Worm (Caenorhabditis elegans) whole organism, L4 larva: Measurements from ENCODE around the gene mct-4.

ENCODE experiments used
- F10B5.3 ChIP-seq: sonication (generic microtip); optimal IDR thresholded peaks from 2 replicates; lab custom pipeline; 2016; ENCODE audit warnings: mild to moderate bottlenecking, missing genetic modification characterization, missing compliant biosample characterization
- F44E2.7 ChIP-seq: fragments of 200-800 bp; sonication (Bioruptor generic); IDR thresholded peaks from 2 replicates; pipeline ENCODE4 v2.1.2; 2022; ENCODE audit warnings: missing genetic modification characterization, missing compliant biosample characterization
- F49E8.2 ChIP-seq: sonication (generic microtip); optimal IDR thresholded peaks from 2 replicates; lab custom pipeline; 2016; ENCODE audit warnings: missing compliant biosample characterization, mild to moderate bottlenecking, missing genetic modification characterization, borderline replicate concordance
- R02D3.7 ChIP-seq: fragments of 150-350 bp; sonication (generic microtip); optimal IDR thresholded peaks from 3 replicates; lab custom pipeline; 2014; ENCODE audit warnings: missing biosample characterization, missing genetic modification characterization
- T26A8.4 ChIP-seq: fragments of 200-800 bp; sonication (Bioruptor generic); IDR thresholded peaks from 2 replicates; pipeline ENCODE4 v1.3.6; 2022; ENCODE audit warnings: missing genetic modification characterization, missing compliant biosample characterization
- ZK546.5 ChIP-seq, 2 experiments: sonication (generic microtip); optimal IDR thresholded peaks; 2 replicates each; lab custom pipeline; 2017; ENCODE audit warnings: missing biosample characterization in 2 of 2, missing genetic modification characterization in 2 of 2
- aha-1 ChIP-seq: fragments of 150-350 bp; peaks from one replicate; lab custom pipeline; 2014; ENCODE audit warnings: missing biosample characterization, missing genetic modification characterization
- aly-2 ChIP-seq: sonication (generic microtip); optimal IDR thresholded peaks from 2 replicates; lab custom pipeline; 2018; ENCODE audit warnings: missing biosample characterization, missing genetic modification characterization
- ama-1 ChIP-seq: fragments of 150-350 bp; optimal IDR thresholded peaks from 2 replicates; lab custom pipeline; 2014; ENCODE audit warnings: inconsistent platforms, mixed read lengths
- ceh-32 ChIP-seq: sonication (generic microtip); optimal IDR thresholded peaks from 2 replicates; lab custom pipeline; 2016; ENCODE audit warnings: mild to moderate bottlenecking, missing genetic modification characterization, missing compliant biosample characterization; ENCODE audit not compliant: poor library complexity
- dmd-6 ChIP-seq: fragments of 200-800 bp; sonication (Bioruptor generic); IDR thresholded peaks from 2 replicates; pipeline ENCODE4 v1.3.6; 2022; ENCODE audit warnings: missing genetic modification reagents, missing genetic modification characterization, missing compliant biosample characterization
- dmd-8 ChIP-seq: fragments of 200-800 bp; sonication (Bioruptor generic); IDR thresholded peaks from 2 replicates; pipeline ENCODE4 v1.3.6; 2022; ENCODE audit warnings: missing genetic modification characterization, missing compliant biosample characterization
- dmd-9 ChIP-seq: fragments of 200-800 bp; sonication (Bioruptor generic); IDR thresholded peaks from 2 replicates; pipeline ENCODE4 v1.3.6; 2022; ENCODE audit warnings: missing genetic modification reagents, missing genetic modification characterization, missing compliant biosample characterization
- dpl-1 ChIP-seq: fragments of 150-350 bp; optimal IDR thresholded peaks from 2 replicates; lab custom pipeline; 2014; ENCODE audit warnings: missing biosample characterization, missing genetic modification reagents, missing genetic modification characterization
- dve-1 ChIP-seq: sonication (generic microtip); optimal IDR thresholded peaks from 2 replicates; lab custom pipeline; 2017; ENCODE audit warnings: antibody characterized with exemption, mild to moderate bottlenecking, missing genetic modification characterization, missing compliant biosample characterization; ENCODE audit not compliant: insufficient read depth
- fkh-10 ChIP-seq: fragments of 150-350 bp; optimal IDR thresholded peaks from 2 replicates; lab custom pipeline; 2014; ENCODE audit warnings: missing biosample characterization, missing genetic modification reagents, missing genetic modification characterization
- gei-8 ChIP-seq: fragments of 200-800 bp; sonication (Bioruptor generic); optimal IDR thresholded peaks from 2 replicates; lab custom pipeline; 2018; ENCODE audit warnings: mild to moderate bottlenecking, missing genetic modification characterization, missing compliant biosample characterization
- hif-1 ChIP-seq, 2 experiments: sonication (generic microtip); optimal IDR thresholded peaks; 2 replicates each; lab custom pipeline; 2016 to 2017; ENCODE audit warnings: missing compliant biosample characterization in 2 of 2, missing genetic modification characterization in 2 of 2, missing genetic modification reagents in 2 of 2, missing genotype in 2 of 2, mild to moderate bottlenecking in 1 of 2
- hmg-1.1 ChIP-seq: fragments of 200-800 bp; sonication (Bioruptor generic); IDR thresholded peaks from 2 replicates; pipeline ENCODE4 v1.3.6; 2022; ENCODE audit warnings: missing genetic modification reagents, missing genetic modification characterization, missing compliant biosample characterization
- lin-13 ChIP-seq: fragments of 150-350 bp; optimal IDR thresholded peaks from 2 replicates; lab custom pipeline; 2014; ENCODE audit warnings: missing biosample characterization, missing genetic modification reagents, missing genetic modification characterization
- lin-29 ChIP-seq: fragments of 200-800 bp; sonication (Bioruptor generic); IDR thresholded peaks from 2 replicates; pipeline ENCODE4 v1.3.6; 2022; ENCODE audit warnings: missing genetic modification reagents, missing genetic modification characterization, missing compliant biosample characterization
- lin-38 ChIP-seq: fragments of 200-800 bp; sonication (Bioruptor generic); IDR thresholded peaks from 2 replicates; pipeline ENCODE4 v1.3.6; 2022; ENCODE audit warnings: missing genetic modification reagents, missing genetic modification characterization, missing compliant biosample characterization
- lir-3 ChIP-seq: sonication (generic microtip); optimal IDR thresholded peaks from 2 replicates; lab custom pipeline; 2016; ENCODE audit warnings: mild to moderate bottlenecking, missing genetic modification characterization, missing compliant biosample characterization
- lsy-2 ChIP-seq, 2 experiments: fragments of 150-350 bp in 1 of 2; sonication (generic microtip) in 1 of 2; optimal IDR thresholded peaks; 2 replicates each; lab custom pipeline; 2014 to 2017; ENCODE audit warnings: missing biosample characterization in 2 of 2, missing genetic modification characterization in 2 of 2
- madf-5 ChIP-seq, 2 experiments: fragments of 200-800 bp; sonication (Bioruptor generic); IDR thresholded peaks; 2 replicates each; pipeline ENCODE4 v1.3.6; 2022; ENCODE audit warnings: missing compliant biosample characterization in 2 of 2, missing genetic modification characterization in 2 of 2
- madf-9 ChIP-seq: fragments of 200-800 bp; sonication (Bioruptor generic); conservative IDR thresholded peaks from 2 replicates; pipeline ENCODE4 v1.3.6; 2022; ENCODE audit warnings: missing genetic modification reagents, missing genetic modification characterization, missing compliant biosample characterization
- mdt-29 ChIP-seq: fragments of 200-800 bp; sonication (Bioruptor generic); IDR thresholded peaks from 2 replicates; pipeline ENCODE4 v1.3.6; 2022; ENCODE audit warnings: missing genetic modification reagents, missing genetic modification characterization, missing compliant biosample characterization
- mes-2 ChIP-seq: sonication (generic microtip); optimal IDR thresholded peaks from 2 replicates; lab custom pipeline; 2016; ENCODE audit warnings: missing genotype, mild to moderate bottlenecking, missing genetic modification characterization, missing compliant biosample characterization; ENCODE audit not compliant: poor library complexity, severe bottlenecking
- mxl-2 ChIP-seq: fragments of 200-800 bp; sonication (Bioruptor generic); conservative IDR thresholded peaks from 2 replicates; pipeline ENCODE4 v1.3.6; 2022; ENCODE audit warnings: missing genetic modification reagents, missing genetic modification characterization, missing compliant biosample characterization
- mxl-3 ChIP-seq: fragments of 200-800 bp; sonication (Bioruptor generic); optimal IDR thresholded peaks from 2 replicates; lab custom pipeline; 2018; ENCODE audit warnings: mild to moderate bottlenecking, missing genetic modification characterization, missing compliant biosample characterization
- nhr-102 ChIP-seq: sonication (generic microtip); optimal IDR thresholded peaks from 2 replicates; lab custom pipeline; 2016; ENCODE audit warnings: mild to moderate bottlenecking, missing genetic modification characterization, moderate library complexity, missing compliant biosample characterization
- nhr-111 ChIP-seq: fragments of 200-800 bp; sonication (Bioruptor generic); optimal IDR thresholded peaks from 2 replicates; lab custom pipeline; 2018; ENCODE audit warnings: mild to moderate bottlenecking, missing genetic modification characterization, missing compliant biosample characterization
- nhr-25 ChIP-seq: sonication (generic microtip); optimal IDR thresholded peaks from 2 replicates; lab custom pipeline; 2017; ENCODE audit warnings: missing genetic modification characterization, mild to moderate bottlenecking, missing compliant biosample characterization, antibody characterized with exemption, moderate library complexity, borderline replicate concordance; ENCODE audit not compliant: insufficient read depth
- nhr-48 ChIP-seq: sonication (generic microtip); optimal IDR thresholded peaks from 2 replicates; lab custom pipeline; 2016; ENCODE audit warnings: mild to moderate bottlenecking, missing genetic modification characterization, missing compliant biosample characterization
- nhr-6 ChIP-seq: fragments of 150-350 bp; optimal IDR thresholded peaks from 2 replicates; lab custom pipeline; 2014; ENCODE audit warnings: missing biosample characterization, missing genetic modification characterization
- pha-4 ChIP-seq, 2 experiments: fragments of 150-350 bp in 1 of 2; fragments of 200-800 bp in 1 of 2; sonication (Bioruptor generic) in 1 of 2; IDR thresholded peaks in 1 of 2; optimal IDR thresholded peaks in 1 of 2; 2 replicates each; pipeline versions ENCODE4 v1.3.6 to Lab custom; 2014 to 2022; ENCODE audit warnings: missing genetic modification characterization in 2 of 2, missing genetic modification reagents in 2 of 2, missing biosample characterization in 1 of 2, missing compliant biosample characterization in 1 of 2
- rbr-2 ChIP-seq: sonication (generic microtip); optimal IDR thresholded peaks from 2 replicates; lab custom pipeline; 2016; ENCODE audit warnings: missing genotype, missing genetic modification characterization, missing compliant biosample characterization
- sdz-12 ChIP-seq: fragments of 200-800 bp; sonication (Bioruptor generic); optimal IDR thresholded peaks from 2 replicates; lab custom pipeline; 2018; ENCODE audit warnings: mild to moderate bottlenecking, missing genetic modification characterization, missing compliant biosample characterization
- snpc-1.2 ChIP-seq: fragments of 200-800 bp; sonication (Bioruptor generic); IDR thresholded peaks from 2 replicates; pipeline ENCODE4 v1.3.6; 2022; ENCODE audit warnings: missing genetic modification reagents, missing genetic modification characterization, missing compliant biosample characterization
- tag-97 ChIP-seq: fragments of 200-800 bp; sonication (Bioruptor generic); IDR thresholded peaks from 2 replicates; pipeline ENCODE4 v1.3.6; 2022; ENCODE audit warnings: missing genetic modification characterization, missing compliant biosample characterization
- unc-39 ChIP-seq: sonication (generic microtip); optimal IDR thresholded peaks from 2 replicates; lab custom pipeline; 2017; ENCODE audit warnings: missing biosample characterization, missing genetic modification characterization
- zag-1 ChIP-seq: fragments of 150-350 bp; optimal IDR thresholded peaks from 2 replicates; lab custom pipeline; 2014; ENCODE audit warnings: missing biosample characterization, missing genetic modification characterization
- zip-2 ChIP-seq: fragments of 150-350 bp; optimal IDR thresholded peaks from 2 replicates; lab custom pipeline; 2014; ENCODE audit warnings: missing biosample characterization, missing genetic modification characterization
- ztf-7 ChIP-seq: fragments of 150-350 bp; optimal IDR thresholded peaks from 2 replicates; lab custom pipeline; 2014; ENCODE audit warnings: missing biosample characterization, missing genetic modification characterization

Gene mct-4

DNA sequence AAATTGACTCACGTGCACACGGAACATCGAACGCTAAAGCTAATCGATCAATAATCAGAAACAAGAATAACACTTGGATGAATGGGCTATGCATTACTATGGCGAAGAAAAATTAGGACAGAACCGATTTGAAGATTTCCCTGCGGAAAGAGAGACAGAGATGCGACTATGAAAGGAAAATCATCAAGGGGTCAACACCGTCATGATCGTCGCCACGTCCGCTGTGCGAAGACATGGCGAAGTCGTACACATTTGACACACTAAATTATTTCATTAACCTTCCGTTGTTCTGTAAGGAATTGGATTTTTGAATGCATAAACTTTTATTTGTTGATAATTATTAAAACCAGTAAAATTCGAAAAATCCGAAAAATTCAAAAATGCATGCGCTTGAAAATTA, 39.7 kb upstream of the mct-4 start, which contains the start of gene M03F4.6 (continued):
- TF ChIP-seq aly-2 (tag; lab: Kevin White, UChicago) (no peak), F49E8.2 (tag; lab: Kevin White, UChicago) (no peak), lin-29 (GFP tag; lab: Robert Waterston, UW) (0 out of 2 replicates have a peak, but pooled peaks have one; percentile 23), F10B5.3 (no peak), snpc-1.2 (GFP tag; lab: Robert Waterston, UW) (no peak), hmg-1.1 (GFP tag; lab: Robert Waterston, UW) (peak; percentile 55; the same call in 1 of the 2 replicates), mxl-3 (GFP tag; lab: Kevin White, UChicago) (peak; percentile 57), nhr-25 (tag; lab: Kevin White, UChicago) (peak; percentile 4), zip-2 (tag; lab: Kevin White, UChicago) (no peak), gei-8 (no peak), lsy-2 (tag; optimal IDR thresholded peaks at IDR 0.05; lab: Kevin White, UChicago) (peak in 1 of 2 experiments; percentile 56), nhr-102 (tag; lab: Kevin White, UChicago) (peak; percentile 46)

DNA sequence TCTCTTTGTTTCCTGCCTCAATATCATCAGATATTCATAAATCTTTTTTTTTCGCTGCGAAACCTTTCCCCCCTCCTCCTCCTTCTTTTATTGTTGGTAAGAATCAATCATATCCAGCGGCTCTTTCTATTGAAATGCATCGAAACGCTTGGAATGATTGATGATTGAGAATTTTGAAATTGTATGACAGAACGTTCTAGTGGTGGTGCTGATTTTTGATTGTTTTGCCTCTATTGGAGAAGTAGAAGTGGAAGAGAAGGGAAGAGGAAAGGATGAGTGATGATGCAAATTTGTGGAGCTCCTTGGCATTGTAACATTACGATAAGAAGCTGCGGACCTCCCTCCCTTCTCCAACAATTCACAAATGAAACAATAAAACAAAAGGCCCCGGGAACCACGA, 36.0 kb upstream of the mct-4 start:
- no peak for TF ChIP-seq ceh-32 (tag; lab: Kevin White, UChicago)
- TF ChIP-seq ZK546.5 (tag; optimal IDR thresholded peaks at IDR 0.05; lab: Kevin White, UChicago): no peak
- TF ChIP-seq ama-1 (lab: Kevin White, UChicago): no peak
- no peak for TF ChIP-seq R02D3.7 (tag; lab: Kevin White, UChicago)
- TF ChIP-seq mdt-29: no peak
- no peak for TF ChIP-seq dmd-8 (GFP tag; lab: Robert Waterston, UW)
- TF ChIP-seq mxl-2 (GFP tag; lab: Robert Waterston, UW): no peak
- no peak for TF ChIP-seq unc-39 (tag; lab: Kevin White, UChicago)
- TF ChIP-seq tag-97: no peak
- TF ChIP-seq madf-5 (GFP tag; IDR thresholded peaks at IDR 0.05; lab: Robert Waterston, UW): no peak

DNA sequence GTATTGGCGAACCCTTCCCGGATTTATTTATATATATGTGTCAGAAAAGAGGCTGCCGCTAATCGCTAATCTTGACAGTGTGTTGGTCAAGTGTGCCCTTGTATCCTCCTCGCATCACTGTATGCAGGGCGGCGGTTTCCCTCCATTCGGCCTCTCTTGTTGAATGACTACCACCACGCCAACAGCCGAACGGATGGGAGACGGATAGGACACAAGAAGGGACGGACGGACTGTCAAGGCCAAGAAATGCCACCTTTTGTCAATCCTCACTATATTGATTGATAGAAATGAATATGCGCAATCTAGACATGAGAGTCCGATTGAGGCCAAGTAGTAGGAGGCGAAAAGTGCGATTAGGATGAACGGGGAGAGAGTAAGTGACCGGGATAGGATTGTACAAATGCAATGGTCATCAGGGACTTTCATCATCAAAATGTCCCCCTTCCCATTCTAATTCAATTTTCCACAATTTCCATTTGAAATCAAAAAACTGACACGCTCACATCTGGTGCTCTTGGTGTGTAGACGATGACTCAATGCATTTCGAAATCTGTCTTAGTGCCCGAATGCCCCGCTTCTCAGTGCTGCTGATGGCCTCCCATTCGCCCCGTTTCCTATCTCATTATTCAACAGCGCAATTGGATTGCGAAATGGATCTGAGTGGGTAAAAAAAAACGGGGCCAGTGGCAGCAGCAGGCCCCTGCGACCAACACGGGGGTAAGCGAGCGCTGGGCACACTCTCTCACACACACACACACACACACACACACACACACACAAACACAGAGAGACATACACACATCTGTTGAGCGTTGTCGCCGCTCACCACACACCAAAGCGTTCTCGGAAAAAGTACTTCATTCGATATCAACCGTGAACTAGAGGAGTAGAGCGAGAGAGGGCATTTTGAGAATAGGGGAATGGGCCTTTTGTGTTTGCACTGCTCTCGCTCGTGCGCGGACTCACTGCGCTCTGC, 32.4 kb upstream of the mct-4 start:
- TF ChIP-seq sdz-12 (no peak), lin-13 (GFP tag; lab: Kevin White, UChicago) (peak; percentile 17), nhr-6 (tag; lab: Kevin White, UChicago) (no peak), rbr-2 (peak; percentile 74), ceh-32 (tag; lab: Kevin White, UChicago) (no peak), lir-3 (no peak), aha-1 (tag; lab: Kevin White, UChicago) (peak; percentile 99), hif-1 (tag; optimal IDR thresholded peaks at IDR 0.05; lab: Kevin White, UChicago) (peak in 1 of 2 experiments; percentile 46), dmd-6 (GFP tag; lab: Robert Waterston, UW) (peak; percentile 24; the same call in 1 of the 2 replicates), nhr-25 (tag; lab: Kevin White, UChicago) (no peak), tag-97 (no peak), F44E2.7 (GFP tag; lab: Robert Waterston, UW) (no peak), nhr-111 (GFP tag; lab: Kevin White, UChicago) (no peak), lin-38 (peak; percentile 46), madf-9 (0 out of 2 replicates have a peak, but pooled peaks have one; percentile 5), nhr-48 (tag; lab: Kevin White, UChicago) (peak; percentile 45), dve-1 (tag; lab: Kevin White, UChicago) (peak; percentile 46), mes-2 (peak; percentile 50), zag-1 (no peak), pha-4 (GFP tag; IDR thresholded peaks at IDR 0.05; lab: Robert Waterston, UW) (peak; percentile 67), pha-4 (tag; optimal IDR thresholded peaks at IDR 0.05; lab: Kevin White, UChicago) (no peak), dpl-1 (GFP tag; lab: Kevin White, UChicago) (no peak), F10B5.3 (no peak), dmd-9 (GFP tag; lab: Robert Waterston, UW) (0 out of 2 replicates have a peak, but pooled peaks have one; percentile 35), T26A8.4 (GFP tag; lab: Robert Waterston, UW) (peak; percentile 34; the same call in 1 of the 2 replicates), ztf-7 (no peak), fkh-10 (peak; percentile 68)
